Worm (Caenorhabditis elegans): ENCODE data around the gene mrp-8.

Gene mrp-8

ce11 chrIII:12304805-12305377, 1.9 kb upstream of the mrp-8 start:
- no peak for TF ChIP-seq ceh-13 (GFP tag; optimal IDR thresholded peaks at IDR 0.05)
- TF ChIP-seq hnd-1 (tag; optimal IDR thresholded peaks at IDR 0.05), result no peak
- no peak for TF ChIP-seq scrt-1 (GFP tag; IDR thresholded peaks at IDR 0.05)
- no peak for TF ChIP-seq B0310.2 (tag; optimal IDR thresholded peaks at IDR 0.05)
- TF ChIP-seq ama-1 (optimal IDR thresholded peaks at IDR 0.05), result no peak
- TF ChIP-seq tbx-11 (GFP tag; IDR thresholded peaks at IDR 0.05), result no peak
- TF ChIP-seq tra-4 (tag; optimal IDR thresholded peaks at IDR 0.05), result no peak
- TF ChIP-seq flt-1 (GFP tag; IDR thresholded peaks at IDR 0.05), result no peak
- no peak for TF ChIP-seq tbx-37 (GFP tag; conservative IDR thresholded peaks at IDR 0.05)
- no peak for TF ChIP-seq aly-1 (tag; optimal IDR thresholded peaks at IDR 0.05)
- no peak for TF ChIP-seq hmg-4 (GFP tag; optimal IDR thresholded peaks at IDR 0.05)
- no peak for TF ChIP-seq F13C5.2 (tag; optimal IDR thresholded peaks at IDR 0.05)
- no peak for TF ChIP-seq sea-1 (GFP tag; conservative IDR thresholded peaks at IDR 0.05)

DNA sequence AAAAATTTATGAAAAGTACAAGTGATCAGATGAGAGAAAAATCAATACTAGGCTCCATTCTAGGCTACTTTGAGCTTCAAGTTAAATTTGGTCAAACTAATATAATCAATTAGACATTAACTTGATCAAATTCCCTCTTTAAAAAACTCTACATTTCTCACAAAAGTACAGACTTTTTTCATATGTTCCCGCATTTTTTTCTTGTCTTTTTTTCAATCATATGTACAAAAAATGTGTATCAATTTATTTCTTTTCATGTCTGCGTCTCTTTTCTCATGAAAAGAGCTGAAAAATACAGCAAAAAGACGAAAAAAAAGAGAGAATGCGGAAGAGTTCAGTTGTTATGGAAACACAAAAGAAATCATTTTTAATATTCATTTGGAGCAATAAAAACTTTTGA, 3.7 kb downstream of the mrp-8 start:
- TF ChIP-seq ama-1 (optimal IDR thresholded peaks at IDR 0.05) (no peak), flt-1 (GFP tag; IDR thresholded peaks at IDR 0.05) (no peak)

- TF ChIP-seq tra-4 (tag; optimal IDR thresholded peaks at IDR 0.05) (no peak), hmbx-1 (tag; optimal IDR thresholded peaks at IDR 0.05) (no peak), ceh-36 (tag; optimal IDR thresholded peaks at IDR 0.05) (no peak), hnd-1 (tag; optimal IDR thresholded peaks at IDR 0.05) (no peak), sea-1 (GFP tag; conservative IDR thresholded peaks at IDR 0.05) (no peak), ama-1 (optimal IDR thresholded peaks at IDR 0.05) (no peak), ets-7 (tag; optimal IDR thresholded peaks at IDR 0.05) (no peak), F13C5.2 (tag; optimal IDR thresholded peaks at IDR 0.05) (no peak), flt-1 (GFP tag; IDR thresholded peaks at IDR 0.05) (no peak), ceh-13 (GFP tag; optimal IDR thresholded peaks at IDR 0.05) (no peak), scrt-1 (GFP tag; IDR thresholded peaks at IDR 0.05) (no peak), tbx-37 (GFP tag; conservative IDR thresholded peaks at IDR 0.05) (no peak), pes-1 (GFP tag; IDR thresholded peaks at IDR 0.05) (no peak), tbx-11 (GFP tag; IDR thresholded peaks at IDR 0.05) (no peak)
These were observed 5.7 kb downstream of the mrp-8 start for ce11 chrIII:12297303-12297702.

DNA sequence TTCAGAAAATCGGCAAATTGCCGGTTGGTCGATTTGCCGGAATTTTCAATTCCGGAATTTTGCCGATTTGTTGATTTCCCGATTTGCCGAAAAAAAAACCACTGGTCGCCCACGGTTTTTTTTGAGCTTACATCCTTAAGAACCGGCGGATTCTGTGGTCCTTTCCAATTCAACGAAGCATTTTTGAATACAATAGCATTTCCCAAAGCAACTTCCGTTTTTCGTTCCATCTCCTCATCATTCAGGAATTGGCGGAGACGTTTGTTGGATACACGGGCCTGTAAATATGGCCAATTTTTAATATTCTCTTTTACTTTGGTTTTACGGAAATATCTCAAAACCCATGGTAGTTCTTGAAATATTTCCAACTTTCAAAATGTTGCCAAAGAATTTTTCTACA, 10.5 kb downstream of the mrp-8 start:
- TF ChIP-seq B0310.2 (tag; optimal IDR thresholded peaks at IDR 0.05) (no peak), ets-7 (tag; optimal IDR thresholded peaks at IDR 0.05) (no peak), F13C5.2 (tag; optimal IDR thresholded peaks at IDR 0.05) (no peak), tbx-11 (GFP tag; IDR thresholded peaks at IDR 0.05) (no peak)

DNA sequence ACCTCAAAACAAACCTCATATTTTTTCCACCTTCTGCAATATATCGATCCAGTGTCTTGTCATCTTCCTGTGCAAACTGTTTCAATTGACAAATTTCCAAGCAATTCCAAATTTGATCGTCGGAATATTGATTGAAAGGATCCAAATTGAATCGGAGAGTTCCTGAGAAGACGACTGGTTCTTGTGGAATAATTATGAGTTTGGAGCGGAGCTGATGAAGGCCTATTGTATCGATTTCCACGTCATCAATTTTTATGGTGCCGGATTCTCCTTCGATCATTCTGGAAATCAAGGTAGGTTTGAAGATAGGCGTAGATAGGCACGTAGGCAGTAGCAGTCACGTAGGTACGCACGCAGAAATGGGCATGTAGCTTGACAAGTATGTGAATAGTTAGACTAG, 18.8 kb downstream of the mrp-8 start:
- TF ChIP-seq aly-1 (tag; optimal IDR thresholded peaks at IDR 0.05), result no peak
- TF ChIP-seq hmg-4 (GFP tag; optimal IDR thresholded peaks at IDR 0.05), result no peak
- no peak for TF ChIP-seq ceh-13 (GFP tag; optimal IDR thresholded peaks at IDR 0.05)
- no peak for TF ChIP-seq pes-1 (GFP tag; IDR thresholded peaks at IDR 0.05)
- no peak for TF ChIP-seq B0310.2 (tag; optimal IDR thresholded peaks at IDR 0.05)
- TF ChIP-seq tbx-11 (GFP tag; IDR thresholded peaks at IDR 0.05), result no peak
- TF ChIP-seq tra-4 (tag; optimal IDR thresholded peaks at IDR 0.05), result no peak
- TF ChIP-seq flt-1 (GFP tag; IDR thresholded peaks at IDR 0.05), result no peak
- TF ChIP-seq tbx-37 (GFP tag; conservative IDR thresholded peaks at IDR 0.05), result no peak

DNA sequence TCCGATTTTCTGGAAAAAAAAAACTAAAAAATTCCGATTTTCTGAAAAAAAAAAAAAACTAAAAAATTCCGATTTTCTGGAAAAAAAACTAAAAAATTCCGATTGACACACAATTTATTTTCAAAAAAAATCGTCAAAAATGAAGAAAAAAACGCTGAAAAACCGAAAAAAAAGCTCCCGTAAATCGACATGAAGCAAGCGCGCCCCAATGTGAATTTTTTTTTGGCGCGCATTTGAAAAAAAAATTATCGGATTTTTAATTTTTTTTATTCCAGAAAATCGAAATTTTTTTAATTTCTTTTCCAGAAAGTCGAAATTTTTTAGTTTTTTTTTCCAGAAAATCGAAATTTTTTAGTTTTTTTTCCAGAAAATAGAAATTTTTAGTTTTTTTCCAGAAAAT, 24.2 kb downstream of the mrp-8 start:
- no peak for TF ChIP-seq aly-1 (tag; optimal IDR thresholded peaks at IDR 0.05)
- TF ChIP-seq hmbx-1 (tag; optimal IDR thresholded peaks at IDR 0.05), result no peak
- no peak for TF ChIP-seq B0310.2 (tag; optimal IDR thresholded peaks at IDR 0.05)
- TF ChIP-seq F13C5.2 (tag; optimal IDR thresholded peaks at IDR 0.05), result no peak
- TF ChIP-seq ama-1 (optimal IDR thresholded peaks at IDR 0.05), result no peak
- no peak for TF ChIP-seq sea-1 (GFP tag; conservative IDR thresholded peaks at IDR 0.05)
- TF ChIP-seq hmg-4 (GFP tag; optimal IDR thresholded peaks at IDR 0.05), result no peak
- no peak for TF ChIP-seq ceh-13 (GFP tag; optimal IDR thresholded peaks at IDR 0.05)
- no peak for TF ChIP-seq tra-4 (tag; optimal IDR thresholded peaks at IDR 0.05)
- TF ChIP-seq tbx-11 (GFP tag; IDR thresholded peaks at IDR 0.05), result no peak
- no peak for TF ChIP-seq scrt-1 (GFP tag; IDR thresholded peaks at IDR 0.05)
- TF ChIP-seq pes-1 (GFP tag; IDR thresholded peaks at IDR 0.05), result no peak
- no peak for TF ChIP-seq hnd-1 (tag; optimal IDR thresholded peaks at IDR 0.05)
- TF ChIP-seq ceh-36 (tag; optimal IDR thresholded peaks at IDR 0.05), result no peak
- no peak for TF ChIP-seq tbx-37 (GFP tag; conservative IDR thresholded peaks at IDR 0.05)
- TF ChIP-seq ets-7 (tag; optimal IDR thresholded peaks at IDR 0.05), result no peak
- no peak for TF ChIP-seq flt-1 (GFP tag; IDR thresholded peaks at IDR 0.05)

DNA sequence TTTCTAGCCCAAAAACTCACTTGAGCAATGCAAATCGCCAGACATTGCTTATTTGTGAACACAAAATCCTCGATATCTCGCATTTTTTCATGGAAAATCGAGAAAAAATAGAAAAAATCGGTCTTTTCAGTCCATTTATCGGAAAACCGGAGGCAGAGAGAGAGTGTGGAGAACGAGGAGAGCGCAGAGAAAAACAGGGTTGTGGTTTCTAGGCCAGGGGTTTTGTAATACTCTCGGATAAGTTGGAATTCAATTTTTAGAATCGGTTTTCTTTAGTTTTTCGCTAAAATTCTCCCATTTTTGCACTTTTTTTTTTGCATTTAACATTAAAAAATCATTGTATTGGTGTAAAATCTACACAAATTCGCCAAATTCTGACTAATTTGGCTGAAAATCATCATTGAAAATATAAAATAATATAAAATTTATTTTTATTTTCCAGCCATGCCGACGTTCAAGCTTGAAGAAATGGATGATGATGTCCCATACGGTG, 29.3 kb downstream of the mrp-8 start, which contains the start of the genes Y75B8A.24 and Y75B8A.25:
Gene Y75B8A.24 (minus strand): TSS at position 155 of the 493 bp plus-strand sequence.
Gene Y75B8A.25 (plus strand): TSS at position 443 of the 493 bp plus-strand sequence.
- TF ChIP-seq tbx-37 (GFP tag; conservative IDR thresholded peaks at IDR 0.05) (peak; percentile 45; the same call in 1 of the 2 replicates), tra-4 (tag; optimal IDR thresholded peaks at IDR 0.05) (no peak)

DNA sequence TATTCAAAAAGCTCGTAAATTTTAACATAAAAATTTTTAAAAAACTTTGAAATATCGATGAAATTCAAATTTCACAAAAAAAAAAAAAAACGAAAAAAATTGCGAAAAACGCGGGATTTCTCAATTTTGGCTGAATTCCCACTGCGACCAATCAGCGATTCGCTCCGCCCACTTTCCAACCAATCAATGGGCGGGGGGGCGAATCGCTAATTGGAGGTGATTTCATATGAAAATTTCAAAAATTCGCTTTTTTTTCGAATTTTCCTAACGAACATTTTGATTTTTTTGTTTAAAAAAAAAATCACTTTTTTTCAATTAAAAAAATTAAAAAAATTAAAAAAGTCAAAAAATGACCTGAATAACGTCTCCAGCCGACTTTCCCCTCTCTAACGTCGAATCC, 32.6 kb downstream of the mrp-8 start:
- TF ChIP-seq ceh-36 (tag; optimal IDR thresholded peaks at IDR 0.05), result no peak
- TF ChIP-seq sea-1 (GFP tag; conservative IDR thresholded peaks at IDR 0.05), result no peak
- no peak for TF ChIP-seq ets-7 (tag; optimal IDR thresholded peaks at IDR 0.05)
- TF ChIP-seq tbx-37 (GFP tag; conservative IDR thresholded peaks at IDR 0.05), result no peak
- no peak for TF ChIP-seq hmbx-1 (tag; optimal IDR thresholded peaks at IDR 0.05)
- no peak for TF ChIP-seq hmg-4 (GFP tag; optimal IDR thresholded peaks at IDR 0.05)
- TF ChIP-seq ceh-13 (GFP tag; optimal IDR thresholded peaks at IDR 0.05), result no peak
- no peak for TF ChIP-seq hnd-1 (tag; optimal IDR thresholded peaks at IDR 0.05)
- TF ChIP-seq flt-1 (GFP tag; IDR thresholded peaks at IDR 0.05), result no peak
- no peak for TF ChIP-seq aly-1 (tag; optimal IDR thresholded peaks at IDR 0.05)
- no peak for TF ChIP-seq pes-1 (GFP tag; IDR thresholded peaks at IDR 0.05)
- no peak for TF ChIP-seq F13C5.2 (tag; optimal IDR thresholded peaks at IDR 0.05)
- TF ChIP-seq tbx-11 (GFP tag; IDR thresholded peaks at IDR 0.05), result no peak
- TF ChIP-seq ama-1 (optimal IDR thresholded peaks at IDR 0.05), result no peak
- TF ChIP-seq B0310.2 (tag; optimal IDR thresholded peaks at IDR 0.05), result no peak
- no peak for TF ChIP-seq scrt-1 (GFP tag; IDR thresholded peaks at IDR 0.05)
- no peak for TF ChIP-seq tra-4 (tag; optimal IDR thresholded peaks at IDR 0.05)

Data from whole organism, early embryonic.